Worm (Caenorhabditis elegans): Measurements from ENCODE around the gene ZK742.7.

Gene ZK742.7

ce11 chrV:7826362-7826761, 28.2 kb downstream of the ZK742.7 start:
- TF ChIP-seq ceh-28 (tag; optimal IDR thresholded peaks at IDR 0.05) (no peak), nhr-11 (tag; optimal IDR thresholded peaks at IDR 0.05) (no peak), lin-39 (tag; optimal IDR thresholded peaks at IDR 0.05) (no peak), ztf-4 (tag; optimal IDR thresholded peaks at IDR 0.05) (no peak), elt-3 (tag; optimal IDR thresholded peaks at IDR 0.05) (no peak), nhr-67 (tag; optimal IDR thresholded peaks at IDR 0.05) (no peak), nhr-76 (tag; optimal IDR thresholded peaks at IDR 0.05) (no peak), elt-1 (tag; optimal IDR thresholded peaks at IDR 0.05) (no peak), sea-2 (GFP tag; optimal IDR thresholded peaks at IDR 0.05) (no peak), nhr-43 (tag; optimal IDR thresholded peaks at IDR 0.05; ENCODE audit: poor library complexity, severe bottlenecking) (no peak), eor-1 (tag; optimal IDR thresholded peaks at IDR 0.05) (no peak), pqm-1 (tag; optimal IDR thresholded peaks at IDR 0.05) (no peak), jun-1 (tag; optimal IDR thresholded peaks at IDR 0.05) (no peak), fkh-10 (GFP tag; optimal IDR thresholded peaks at IDR 0.05) (no peak), egl-27 (tag; optimal IDR thresholded peaks at IDR 0.05) (no peak), nhr-12 (tag; optimal IDR thresholded peaks at IDR 0.05) (no peak), skn-1 (tag; optimal IDR thresholded peaks at IDR 0.05) (no peak), unc-62 (GFP tag; optimal IDR thresholded peaks at IDR 0.05) (no peak), lin-15B (tag; optimal IDR thresholded peaks at IDR 0.05) (no peak)

DNA sequence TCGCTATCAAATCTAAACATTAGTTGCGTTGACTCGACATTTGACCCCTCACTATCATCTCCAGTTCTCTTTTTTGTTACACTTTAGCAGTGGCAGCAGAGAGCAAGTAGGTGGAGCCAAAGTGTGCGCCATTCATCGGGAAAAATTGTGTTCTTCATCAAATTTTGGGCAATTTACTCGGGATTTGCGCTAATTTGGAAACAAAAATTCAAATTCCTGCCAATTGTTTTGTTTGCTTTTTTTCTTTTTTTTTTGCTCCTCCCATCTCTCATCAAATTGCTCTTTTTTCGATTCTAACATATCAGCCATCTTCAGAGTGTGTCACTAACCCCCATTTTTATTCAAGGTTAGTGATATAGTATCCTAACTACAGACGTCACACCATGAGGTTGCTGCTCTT, 28.7 kb downstream of the ZK742.7 start, which contains the start of gene mig-6:
Gene mig-6, plus strand, starts transcription at position 301 of the 400 bp plus-strand sequence.
- TF ChIP-seq ceh-28 (tag; optimal IDR thresholded peaks at IDR 0.05) (no peak), nfya-1 (tag; optimal IDR thresholded peaks at IDR 0.05; ENCODE audit: insufficient read depth) (no peak), nhr-76 (tag; optimal IDR thresholded peaks at IDR 0.05) (no peak), sea-2 (GFP tag; optimal IDR thresholded peaks at IDR 0.05) (no peak), nhr-12 (tag; optimal IDR thresholded peaks at IDR 0.05) (no peak), fkh-10 (GFP tag; optimal IDR thresholded peaks at IDR 0.05) (no peak), egl-27 (tag; optimal IDR thresholded peaks at IDR 0.05) (no peak), nhr-25 (tag; optimal IDR thresholded peaks at IDR 0.05) (no peak), mdl-1 (tag; optimal IDR thresholded peaks at IDR 0.05) (no peak), elt-2 (tag; optimal IDR thresholded peaks at IDR 0.05) (no peak), elt-3 (tag; optimal IDR thresholded peaks at IDR 0.05) (no peak)

DNA sequence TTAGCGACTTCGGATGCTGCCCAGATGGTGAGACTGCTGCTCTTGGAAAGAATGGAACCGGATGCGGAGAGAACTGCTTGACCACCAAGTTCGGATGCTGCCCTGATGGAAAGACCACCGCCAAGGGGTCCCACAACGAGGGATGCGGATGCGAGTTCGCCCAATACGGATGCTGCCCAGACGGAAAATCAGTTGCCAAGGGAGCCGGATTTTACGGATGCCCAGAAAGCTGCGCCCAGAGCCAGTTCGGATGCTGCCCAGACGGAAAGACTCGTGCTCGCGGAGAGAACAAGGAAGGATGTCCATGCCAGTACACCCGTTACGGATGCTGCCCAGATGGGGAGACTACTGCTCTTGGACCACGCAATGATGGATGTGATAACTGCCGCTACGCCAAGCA, 32.8 kb downstream of the ZK742.7 start:
- TF ChIP-seq nhr-25 (tag; optimal IDR thresholded peaks at IDR 0.05) (no peak), nhr-237 (tag; optimal IDR thresholded peaks at IDR 0.05) (no peak), egl-5 (tag; optimal IDR thresholded peaks at IDR 0.05) (no peak), ceh-28 (tag; optimal IDR thresholded peaks at IDR 0.05) (no peak), nhr-43 (tag; optimal IDR thresholded peaks at IDR 0.05; ENCODE audit: poor library complexity, severe bottlenecking) (no peak), eor-1 (tag; optimal IDR thresholded peaks at IDR 0.05) (no peak), lsy-12 (tag; optimal IDR thresholded peaks at IDR 0.05) (no peak), nhr-28 (tag; optimal IDR thresholded peaks at IDR 0.05) (no peak), unc-39 (tag; optimal IDR thresholded peaks at IDR 0.05) (no peak), egl-27 (tag; optimal IDR thresholded peaks at IDR 0.05) (no peak), nhr-77 (tag; optimal IDR thresholded peaks at IDR 0.05) (no peak), hmg-11 (tag; optimal IDR thresholded peaks at IDR 0.05) (no peak), nhr-23 (tag; optimal IDR thresholded peaks at IDR 0.05) (no peak), R02D3.7 (tag; optimal IDR thresholded peaks at IDR 0.05) (no peak), nfya-1 (tag; optimal IDR thresholded peaks at IDR 0.05; ENCODE audit: insufficient read depth) (no peak), lin-39 (tag; optimal IDR thresholded peaks at IDR 0.05) (no peak), jun-1 (tag; optimal IDR thresholded peaks at IDR 0.05) (no peak), pqm-1 (tag; optimal IDR thresholded peaks at IDR 0.05) (no peak), fkh-2 (tag; optimal IDR thresholded peaks at IDR 0.05) (no peak)

DNA sequence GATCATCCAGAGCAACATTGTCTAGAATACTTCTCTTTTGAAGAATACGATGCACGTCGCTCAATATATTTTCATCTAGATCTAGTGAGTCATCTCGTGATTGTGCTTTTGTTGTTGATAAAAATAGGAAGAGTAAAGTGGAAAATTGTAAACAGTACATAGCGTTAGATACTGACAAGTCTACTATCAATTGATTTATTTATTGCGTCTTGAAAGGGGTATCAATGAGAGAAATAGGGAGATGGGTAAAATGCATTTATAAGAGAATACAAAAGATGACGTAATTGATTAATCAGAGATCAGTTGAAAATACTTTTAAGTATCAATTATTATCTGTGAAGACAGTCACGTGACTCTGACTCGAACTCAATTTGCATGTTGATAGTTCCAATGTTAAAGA, 38.7 kb downstream of the ZK742.7 start, which contains the start of gene txt-5:
Gene txt-5, minus strand, starts transcription at position 224 of the 400 bp plus-strand sequence.
- TF ChIP-seq tbx-2 (tag; optimal IDR thresholded peaks at IDR 0.05) (no peak), lin-39 (tag; optimal IDR thresholded peaks at IDR 0.05) (no peak), elt-3 (tag; optimal IDR thresholded peaks at IDR 0.05) (peak in 2 of 3 experiments; percentile 29 to 50), elt-1 (tag; optimal IDR thresholded peaks at IDR 0.05) (no peak), egl-27 (tag; optimal IDR thresholded peaks at IDR 0.05) (no peak), ZK546.5 (tag; optimal IDR thresholded peaks at IDR 0.05) (no peak), nhr-23 (tag; optimal IDR thresholded peaks at IDR 0.05) (peak; percentile 71), fos-1 (tag; optimal IDR thresholded peaks at IDR 0.05) (no peak), nfya-1 (tag; optimal IDR thresholded peaks at IDR 0.05; ENCODE audit: insufficient read depth) (no peak), ztf-4 (tag; optimal IDR thresholded peaks at IDR 0.05) (no peak)
